Worm (Caenorhabditis elegans) whole organism, young adult: ENCODE data around the gene sams-1.

Source experiments
- F23B12.7 ChIP-seq: sonication (generic microtip); optimal IDR thresholded peaks from 2 replicates; lab custom pipeline; 2017; ENCODE audit warnings: missing genetic modification characterization, mild to moderate bottlenecking, missing compliant biosample characterization, antibody characterized with exemption, moderate library complexity; ENCODE audit not compliant: insufficient read depth
- F49E8.2 ChIP-seq: sonication (generic microtip); optimal IDR thresholded peaks from 3 replicates; lab custom pipeline; 2017; ENCODE audit warnings: missing genetic modification characterization, mild to moderate bottlenecking, missing compliant biosample characterization, antibody characterized with exemption, moderate library complexity; ENCODE audit not compliant: insufficient read depth
- efl-1 ChIP-seq: fragments of 150-350 bp; optimal IDR thresholded peaks from 2 replicates; lab custom pipeline; 2014; ENCODE audit warnings: missing biosample characterization, missing genetic modification reagents, missing genetic modification characterization
- ets-4 ChIP-seq: fragments of 200-800 bp; sonication (Bioruptor generic); optimal IDR thresholded peaks from 2 replicates; lab custom pipeline; 2018; ENCODE audit warnings: mild to moderate bottlenecking, missing genetic modification characterization, missing compliant biosample characterization
- lin-26 ChIP-seq: fragments of 200-800 bp; sonication (Bioruptor generic); IDR thresholded peaks from 2 replicates; pipeline ENCODE4 v1.3.6; 2022; ENCODE audit warnings: missing genetic modification reagents, missing genetic modification characterization, missing compliant biosample characterization
- lin-35 ChIP-seq, 3 experiments: fragments of 150-350 bp in 2 of 3; sonication (generic microtip) in 1 of 3; optimal IDR thresholded peaks; 2 replicates each; lab custom pipeline; 2014 to 2018; ENCODE audit warnings: missing biosample characterization in 3 of 3, missing genetic modification characterization in 3 of 3, missing genetic modification reagents in 3 of 3
- lsl-1 ChIP-seq: fragments of 200-800 bp; sonication (Bioruptor generic); optimal IDR thresholded peaks from 2 replicates; lab custom pipeline; 2018; ENCODE audit warnings: mild to moderate bottlenecking, missing genetic modification characterization, moderate library complexity, missing compliant biosample characterization
- nfya-1 ChIP-seq: sonication (generic microtip); optimal IDR thresholded peaks from 2 replicates; lab custom pipeline; 2017; ENCODE audit warnings: antibody characterized with exemption, missing compliant biosample characterization, missing genetic modification characterization, borderline replicate concordance; ENCODE audit not compliant: insufficient read depth
- rcor-1 ChIP-seq: fragments of 200-800 bp; sonication (Bioruptor generic); IDR thresholded peaks from 2 replicates; pipeline ENCODE4 v1.3.6; 2022; ENCODE audit warnings: missing genetic modification reagents, missing genetic modification characterization, missing compliant biosample characterization
- sdz-38 ChIP-seq: sonication (generic microtip); optimal IDR thresholded peaks from 2 replicates; lab custom pipeline; 2016; ENCODE audit warnings: missing genotype, missing genetic modification characterization, missing compliant biosample characterization
- snpc-3.4 ChIP-seq: sonication (generic microtip); optimal IDR thresholded peaks from 2 replicates; lab custom pipeline; 2017; ENCODE audit warnings: missing genetic modification characterization, mild to moderate bottlenecking, missing compliant biosample characterization, antibody characterized with exemption, moderate library complexity, missing genotype, missing genetic modification reagents
- ztf-28 ChIP-seq: fragments of 200-800 bp; sonication (Bioruptor generic); IDR thresholded peaks from 2 replicates; pipeline ENCODE4 v1.3.6; 2022; ENCODE audit warnings: missing genetic modification reagents, missing genetic modification characterization, missing compliant biosample characterization

DNA sequence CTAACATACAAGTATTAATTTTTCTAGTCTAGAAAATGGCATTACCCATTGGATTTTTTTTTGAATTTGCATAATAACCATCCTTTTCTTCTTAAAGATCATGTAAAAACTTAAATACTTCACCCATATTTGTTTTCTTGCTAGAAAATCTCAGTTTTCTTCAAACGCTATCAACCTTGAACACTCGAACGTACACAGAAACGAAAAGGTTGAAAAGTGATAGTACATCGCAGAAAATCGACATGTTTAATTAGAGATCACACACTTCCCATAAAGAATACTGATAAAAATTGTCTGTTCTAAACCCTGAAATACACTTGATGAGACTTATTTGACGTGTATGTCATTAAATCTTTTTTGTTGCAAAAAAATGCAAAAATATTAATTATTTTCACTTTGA lies 38.2 kb upstream of the sams-1 start, which contains the start of gene F55G7.4:
- no peak for TF ChIP-seq ztf-28 (GFP tag; lab: Robert Waterston, UW)
- no peak for TF ChIP-seq lin-35 (GFP tag; optimal IDR thresholded peaks at IDR 0.05; lab: Kevin White, UChicago)
- TF ChIP-seq ets-4 = no peak
- no peak for TF ChIP-seq snpc-3.4 (tag; lab: Kevin White, UChicago)
- TF ChIP-seq sdz-38 (tag; lab: Kevin White, UChicago) = no peak
- TF ChIP-seq efl-1 (GFP tag; lab: Kevin White, UChicago) = no peak
- TF ChIP-seq rcor-1 = no peak
- no peak for TF ChIP-seq F23B12.7 (tag; lab: Kevin White, UChicago)
- TF ChIP-seq lsl-1 (GFP tag; lab: Kevin White, UChicago) = no peak
- no peak for TF ChIP-seq nfya-1 (tag; lab: Kevin White, UChicago)
- no peak for TF ChIP-seq lin-26 (GFP tag; lab: Robert Waterston, UW)
- TF ChIP-seq F49E8.2 (tag; lab: Kevin White, UChicago) = no peak
